Fruit fly (Drosophila melanogaster) whole organism, embryonic: ENCODE data around the gene CG12017.

Experiments
- CG3847 ChIP-seq: fragments of 200-800 bp; sonication (Bioruptor generic); IDR thresholded peaks from 2 replicates; pipeline ENCODE4 v1.3.6; 2022; ENCODE audit warnings: missing biosample characterization, missing genetic modification characterization
- Scr ChIP-seq: fragments of 200-800 bp; sonication (Bioruptor generic); IDR thresholded peaks from 2 replicates; pipeline ENCODE4 v1.3.6; 2022; ENCODE audit warnings: missing biosample characterization, missing genetic modification characterization; ENCODE audit not compliant: partially characterized antibody
- insv ChIP-seq, 2 experiments: fragments of 200-800 bp; sonication (Bioruptor generic); optimal IDR thresholded peaks; 3 replicates each; lab custom pipeline; 2016 to 2018; ENCODE audit warnings: missing biosample characterization in 2 of 2, missing genetic modification characterization in 2 of 2

DNA sequence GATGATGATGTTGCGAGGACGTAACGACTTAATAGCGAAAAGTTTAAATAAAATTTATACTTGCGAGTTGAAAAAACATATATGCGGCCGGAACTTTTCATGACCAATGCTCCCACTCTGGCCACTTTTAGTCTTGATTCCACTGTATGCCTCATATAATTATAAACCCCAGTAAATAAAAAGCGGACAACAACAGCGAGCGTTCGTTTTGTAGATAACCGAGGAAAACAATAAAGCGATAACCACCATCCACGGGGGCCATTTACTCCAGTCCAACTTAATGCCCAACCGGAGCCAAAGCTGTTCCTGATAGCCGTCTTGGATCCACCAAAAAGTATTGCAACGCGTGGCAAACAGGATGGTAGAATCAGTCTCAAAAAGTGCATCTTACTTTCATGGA, 43.7 kb upstream of the CG12017 start:
- TF ChIP-seq insv (GFP tag; optimal IDR thresholded peaks at IDR 0.05; lab: Kevin White, UChicago) = no peak
- TF ChIP-seq Scr = no peak
- no peak for TF ChIP-seq CG3847
